Fruit fly (Drosophila melanogaster) whole organism, embryonic: ENCODE results near the gene CG43815.

ENCODE experiments used
- CG10321 ChIP-seq: fragments of 200-800 bp; sonication (Bioruptor generic); IDR thresholded peaks from 2 replicates; pipeline ENCODE4 v1.3.6; 2022; ENCODE audit warnings: missing biosample characterization, missing genetic modification characterization
- CG10366 ChIP-seq: fragments of 200-800 bp; sonication (Bioruptor generic); IDR thresholded peaks from 2 replicates; pipeline ENCODE4 v1.3.6; 2022; ENCODE audit warnings: missing biosample characterization, missing genetic modification characterization
- CG10462 ChIP-seq: fragments of 200-800 bp; sonication (Bioruptor generic); optimal IDR thresholded peaks from 2 replicates; lab custom pipeline; 2016; ENCODE audit warnings: missing biosample characterization, missing genetic modification characterization
- CG10959 ChIP-seq: fragments of 200-800 bp; sonication (Bioruptor generic); IDR thresholded peaks from 2 replicates; pipeline ENCODE4 v1.3.6; 2022; ENCODE audit warnings: missing biosample characterization, missing genetic modification characterization
- CG11085 ChIP-seq: fragments of 200-800 bp; sonication (Bioruptor generic); IDR thresholded peaks from 2 replicates; pipeline ENCODE4 v1.3.6; 2022; ENCODE audit warnings: missing biosample characterization, missing genetic modification characterization
- CG11504 ChIP-seq: fragments of 200-800 bp; sonication (Bioruptor generic); optimal IDR thresholded peaks from 3 replicates; lab custom pipeline; 2019; ENCODE audit warnings: missing biosample characterization, mild to moderate bottlenecking, missing genetic modification characterization, moderate library complexity
- CG11560 ChIP-seq: fragments of 200-800 bp; sonication (Bioruptor generic); IDR thresholded peaks from 3 replicates; pipeline ENCODE4 v1.3.6; 2022; ENCODE audit warnings: missing biosample characterization, missing genetic modification characterization
- CG13296 ChIP-seq: fragments of 200-800 bp; sonication (Bioruptor generic); optimal IDR thresholded peaks from 3 replicates; lab custom pipeline; 2018; ENCODE audit warnings: missing biosample characterization, mild to moderate bottlenecking, missing genetic modification characterization
- CG14050 ChIP-seq: fragments of 200-800 bp; sonication (Bioruptor generic); IDR thresholded peaks from 3 replicates; pipeline ENCODE4 v1.3.6; 2022; ENCODE audit warnings: missing biosample characterization, missing genetic modification characterization
- CG17328 ChIP-seq: fragments of 200-800 bp; sonication (Bioruptor generic); IDR thresholded peaks from 2 replicates; pipeline ENCODE4 v1.3.6; 2022; ENCODE audit warnings: missing biosample characterization, missing genetic modification characterization
- CG1832 ChIP-seq: fragments of 200-800 bp; sonication (Bioruptor generic); optimal IDR thresholded peaks from 2 replicates; lab custom pipeline; 2017; ENCODE audit warnings: missing biosample characterization, mild to moderate bottlenecking, missing genetic modification characterization, inconsistent platforms
- CG2199 ChIP-seq: fragments of 200-800 bp; sonication (Bioruptor generic); IDR thresholded peaks from 3 replicates; pipeline ENCODE4 v1.3.6; 2022; ENCODE audit warnings: missing biosample characterization, missing genetic modification characterization
- CG2202 ChIP-seq: fragments of 200-800 bp; sonication (Bioruptor generic); optimal IDR thresholded peaks from 2 replicates; lab custom pipeline; 2018; ENCODE audit warnings: missing biosample characterization, mild to moderate bottlenecking, missing genetic modification characterization
- CG3995 ChIP-seq: fragments of 200-800 bp; sonication (Bioruptor generic); optimal IDR thresholded peaks from 3 replicates; lab custom pipeline; 2016; ENCODE audit warnings: missing biosample characterization, missing genetic modification characterization
- CG6175 ChIP-seq: fragments of 200-800 bp; sonication (Bioruptor generic); IDR thresholded peaks from 3 replicates; pipeline ENCODE4 v1.3.6; 2022; ENCODE audit warnings: missing biosample characterization, missing genetic modification characterization
- CG6765 ChIP-seq: fragments of 200-800 bp; sonication (Bioruptor generic); optimal IDR thresholded peaks from 3 replicates; lab custom pipeline; 2017; ENCODE audit warnings: missing biosample characterization, mild to moderate bottlenecking, missing genetic modification characterization
- CG6854 ChIP-seq: fragments of 200-800 bp; sonication (Bioruptor generic); optimal IDR thresholded peaks from 3 replicates; lab custom pipeline; 2017; ENCODE audit warnings: missing biosample characterization, mild to moderate bottlenecking, missing genetic modification characterization
- CG7963 ChIP-seq: fragments of 200-800 bp; sonication (Bioruptor generic); IDR thresholded peaks from 3 replicates; pipeline ENCODE4 v1.3.6; 2022; ENCODE audit warnings: missing biosample characterization, missing genetic modification characterization; ENCODE audit not compliant: partially characterized antibody
- CG8359 ChIP-seq: fragments of 200-800 bp; sonication (Bioruptor generic); optimal IDR thresholded peaks from 2 replicates; lab custom pipeline; 2017; ENCODE audit warnings: missing biosample characterization, mild to moderate bottlenecking, missing genetic modification characterization, borderline replicate concordance
- CTCF ChIP-seq: fragments of 200-800 bp; sonication (Bioruptor generic); optimal IDR thresholded peaks from 2 replicates; lab custom pipeline; 2017; ENCODE audit warnings: missing biosample characterization, mild to moderate bottlenecking, missing genetic modification characterization, moderate library complexity
- CrebB ChIP-seq: fragments of 200-800 bp; sonication (Bioruptor generic); optimal IDR thresholded peaks from 3 replicates; lab custom pipeline; 2018; ENCODE audit warnings: missing biosample characterization, mild to moderate bottlenecking, missing genetic modification characterization
- Doc3 ChIP-seq: fragments of 200-800 bp; sonication (Bioruptor generic); IDR thresholded peaks from 3 replicates; pipeline ENCODE4 v1.3.6; 2022; ENCODE audit warnings: missing biosample characterization, missing genetic modification characterization; ENCODE audit not compliant: partially characterized antibody
- HLH4C ChIP-seq: fragments of 200-800 bp; sonication (Bioruptor generic); IDR thresholded peaks from 3 replicates; pipeline ENCODE4 v1.3.6; 2022; ENCODE audit warnings: missing biosample characterization, missing genetic modification characterization; ENCODE audit not compliant: partially characterized antibody
- Lhr ChIP-seq: fragments of 200-800 bp; sonication (Bioruptor generic); optimal IDR thresholded peaks from 3 replicates; lab custom pipeline; 2017; ENCODE audit warnings: mild to moderate bottlenecking, missing biosample characterization, missing genetic modification reagents, missing genetic modification characterization
- NFAT ChIP-seq: fragments of 200-800 bp; sonication (Bioruptor generic); IDR thresholded peaks from 2 replicates; pipeline ENCODE4 v1.3.6; 2022; ENCODE audit warnings: missing biosample characterization, missing genetic modification characterization
- Nf-YC ChIP-seq: fragments of 200-800 bp; optimal IDR thresholded peaks from 3 replicates; lab custom pipeline; 2019; ENCODE audit warnings: missing biosample characterization, mild to moderate bottlenecking, missing genetic modification characterization, moderate library complexity
- Spps ChIP-seq: fragments of 200-800 bp; sonication (Bioruptor generic); optimal IDR thresholded peaks from 2 replicates; lab custom pipeline; 2018; ENCODE audit warnings: missing biosample characterization, mild to moderate bottlenecking, missing genetic modification characterization
- Sry-β ChIP-seq: fragments of 200-800 bp; sonication (Bioruptor generic); optimal IDR thresholded peaks from 2 replicates; lab custom pipeline; 2018; ENCODE audit warnings: missing biosample characterization, mild to moderate bottlenecking, missing genetic modification characterization, moderate library complexity
- Ssrp ChIP-seq: fragments of 200-800 bp; sonication (Bioruptor generic); optimal IDR thresholded peaks from 2 replicates; lab custom pipeline; 2018; ENCODE audit warnings: missing biosample characterization, mild to moderate bottlenecking, missing genetic modification characterization, moderate library complexity
- Vsx1 ChIP-seq: fragments of 200-800 bp; sonication (Bioruptor generic); optimal IDR thresholded peaks from 2 replicates; lab custom pipeline; 2017; ENCODE audit warnings: missing biosample characterization, mild to moderate bottlenecking, missing genetic modification characterization, missing genetic modification reagents
- YL-1 ChIP-seq: fragments of 200-800 bp; sonication (Bioruptor generic); optimal IDR thresholded peaks from 3 replicates; lab custom pipeline; 2017; ENCODE audit warnings: missing biosample characterization, mild to moderate bottlenecking, missing genetic modification characterization
- ab ChIP-seq: fragments of 200-800 bp; sonication (Bioruptor generic); optimal IDR thresholded peaks from 2 replicates; lab custom pipeline; 2016; ENCODE audit warnings: missing biosample characterization, missing genetic modification characterization
- ash1 ChIP-seq: fragments of 200-800 bp; sonication (Bioruptor generic); optimal IDR thresholded peaks from 2 replicates; lab custom pipeline; 2018; ENCODE audit warnings: missing biosample characterization, mild to moderate bottlenecking, missing genetic modification characterization
- eve ChIP-seq, 2 experiments: fragments of >200 bp; optimal IDR thresholded peaks; 2 replicates each; lab custom pipeline; 2017; ENCODE audit warnings: missing biosample characterization in 2 of 2, missing genetic modification characterization in 2 of 2
- h ChIP-seq: fragments of >200 bp; optimal IDR thresholded peaks from 2 replicates; lab custom pipeline; 2017
- hbn ChIP-seq: fragments of 200-800 bp; sonication (Bioruptor generic); IDR thresholded peaks from 2 replicates; pipeline ENCODE4 v1.3.6; 2022; ENCODE audit warnings: missing biosample characterization, missing genetic modification characterization; ENCODE audit not compliant: partially characterized antibody
- hkb ChIP-seq, 2 experiments: fragments of 200-800 bp in 1 of 2; fragments of >200 bp in 1 of 2; sonication (Bioruptor generic) in 1 of 2; IDR thresholded peaks in 1 of 2; optimal IDR thresholded peaks in 1 of 2; 2 replicates each; pipeline versions ENCODE4 v1.3.6 to Lab custom; 2017 to 2022; ENCODE audit warnings: missing biosample characterization in 1 of 2, missing genetic modification characterization in 1 of 2
- kay ChIP-seq: fragments of 200-800 bp; sonication (Bioruptor generic); optimal IDR thresholded peaks from 2 replicates; lab custom pipeline; 2016; ENCODE audit warnings: missing biosample characterization, missing genetic modification characterization
- klu ChIP-seq: fragments of 200-800 bp; sonication (Bioruptor generic); IDR thresholded peaks from 2 replicates; pipeline ENCODE4 v1.3.6; 2022; ENCODE audit warnings: missing biosample characterization, missing genetic modification characterization
- kni ChIP-seq: fragments of 200-800 bp; sonication (Bioruptor generic); optimal IDR thresholded peaks from 3 replicates; lab custom pipeline; 2017; ENCODE audit warnings: mild to moderate bottlenecking, missing biosample characterization, missing genetic modification reagents, missing genetic modification characterization
- luna ChIP-seq: fragments of 200-800 bp; sonication (Bioruptor generic); optimal IDR thresholded peaks from 2 replicates; lab custom pipeline; 2016; ENCODE audit warnings: missing biosample characterization, missing genetic modification characterization
- org-1 ChIP-seq: fragments of 200-800 bp; sonication (Bioruptor generic); optimal IDR thresholded peaks from 2 replicates; lab custom pipeline; 2017; ENCODE audit warnings: missing biosample characterization, missing genetic modification characterization
- prd ChIP-seq, 3 experiments: fragments of >200 bp in 2 of 3; fragments of 200-800 bp in 1 of 3; sonication (Bioruptor generic) in 1 of 3; optimal IDR thresholded peaks in 2 of 3; IDR thresholded peaks in 1 of 3; 2 replicates in 2 of 3; 3 replicates in 1 of 3; pipeline versions ENCODE4 v1.3.6 to Lab custom; 2017 to 2022; ENCODE audit warnings: missing biosample characterization in 1 of 3, missing genetic modification characterization in 1 of 3
- pzg ChIP-seq: fragments of 200-800 bp; sonication (Bioruptor generic); optimal IDR thresholded peaks from 3 replicates; lab custom pipeline; 2018; ENCODE audit warnings: missing biosample characterization, mild to moderate bottlenecking, missing genetic modification characterization, moderate library complexity
- sc ChIP-seq, 3 experiments: fragments of >200 bp in 2 of 3; fragments of 200-800 bp in 1 of 3; sonication (Bioruptor generic) in 1 of 3; optimal IDR thresholded peaks; 2 replicates in 2 of 3; 3 replicates in 1 of 3; lab custom pipeline; 2017; ENCODE audit warnings: mild to moderate bottlenecking in 1 of 3, missing biosample characterization in 1 of 3, missing genetic modification characterization in 1 of 3, missing genetic modification reagents in 1 of 3
- sna ChIP-seq: fragments of 200-800 bp; sonication (Bioruptor generic); IDR thresholded peaks from 2 replicates; pipeline ENCODE4 v1.3.6; 2022; ENCODE audit warnings: missing biosample characterization, missing genetic modification characterization; ENCODE audit not compliant: partially characterized antibody
- tio ChIP-seq: fragments of 200-800 bp; sonication (Bioruptor generic); optimal IDR thresholded peaks from 2 replicates; lab custom pipeline; 2017; ENCODE audit warnings: missing biosample characterization, missing genetic modification characterization, inconsistent platforms
- vfl ChIP-seq: fragments of 200-800 bp; sonication (Bioruptor generic); optimal IDR thresholded peaks from 2 replicates; lab custom pipeline; 2016; ENCODE audit warnings: missing biosample characterization, missing genetic modification characterization
- yki ChIP-seq: fragments of >200 bp; optimal IDR thresholded peaks from 3 replicates; lab custom pipeline; 2018
- zen ChIP-seq: fragments of 200-800 bp; sonication (Bioruptor generic); optimal IDR thresholded peaks from 3 replicates; lab custom pipeline; 2018; ENCODE audit warnings: missing biosample characterization, mild to moderate bottlenecking, missing genetic modification characterization, moderate library complexity
- zfh1 ChIP-seq: fragments of 200-800 bp; sonication (Bioruptor generic); IDR thresholded peaks from 3 replicates; pipeline ENCODE4 v1.3.6; 2022; ENCODE audit warnings: missing biosample characterization, missing genetic modification characterization

CG43815 gene

DNA sequence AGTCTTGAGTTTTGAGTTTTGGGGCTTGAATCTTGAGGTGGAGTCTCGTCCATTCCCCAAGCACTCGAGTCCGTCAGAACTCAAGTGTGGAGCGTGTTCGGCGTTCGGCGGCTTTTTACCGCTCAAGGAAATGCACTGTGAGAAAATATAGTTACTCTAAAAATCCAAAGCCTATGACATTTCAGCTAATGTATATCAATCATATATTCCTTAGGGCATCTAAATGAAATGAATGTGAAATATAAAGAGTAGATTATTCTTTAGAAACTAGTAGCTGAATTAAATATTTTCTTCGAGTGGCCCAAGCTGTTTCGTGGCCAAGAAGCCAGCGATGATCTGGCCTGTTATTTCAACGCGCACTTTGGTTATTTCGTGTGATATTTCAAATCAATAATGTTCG lies 11.3 kb downstream of the CG43815 start (continued):
- no peak for TF ChIP-seq CG11085 (GFP tag; lab: Robert Waterston, UW)
- TF ChIP-seq Vsx1 (GFP tag; lab: Kevin White, UChicago): peak; percentile 18
- TF ChIP-seq CG8359 (GFP tag; lab: Kevin White, UChicago): no peak
- no peak for TF ChIP-seq kni (GFP tag; lab: Kevin White, UChicago)
- TF ChIP-seq Spps (tag; lab: Kevin White, UChicago): peak; percentile 48
- TF ChIP-seq CG6854 (GFP tag; lab: Kevin White, UChicago): no peak
- TF ChIP-seq CG7963 (GFP tag; lab: Robert Waterston, UW): no peak
- TF ChIP-seq hbn (GFP tag; lab: Robert Waterston, UW): no peak
- TF ChIP-seq h: no peak
- no peak for TF ChIP-seq CTCF (GFP tag; lab: Kevin White, UChicago)
- no peak for TF ChIP-seq CG10462 (GFP tag; lab: Kevin White, UChicago)
- peak; percentile 78 for TF ChIP-seq CG17328
- no peak for TF ChIP-seq yki (lab: Kevin White, UChicago)
- TF ChIP-seq klu (GFP tag; lab: Robert Waterston, UW): no peak
- no peak for TF ChIP-seq pzg
- no peak for TF ChIP-seq prd (optimal IDR thresholded peaks at IDR 0.05; lab: Kevin White, UChicago)
- peak; percentile 63; the same call in 2 of the 3 replicates for TF ChIP-seq prd (GFP tag; IDR thresholded peaks at IDR 0.05; lab: Robert Waterston, UW)
- no peak for TF ChIP-seq ab (GFP tag; lab: Kevin White, UChicago)
- peak; percentile 39 for TF ChIP-seq CG2202 (tag; lab: Kevin White, UChicago)
- TF ChIP-seq CG6175 (GFP tag; lab: Robert Waterston, UW): no peak
- no peak for TF ChIP-seq Nf-YC
- TF ChIP-seq CG10959 (GFP tag; lab: Robert Waterston, UW): peak; percentile 46; the same call in 1 of the 2 replicates
- TF ChIP-seq vfl: no peak
- no peak for TF ChIP-seq CG10321 (GFP tag; lab: Robert Waterston, UW)
- TF ChIP-seq NFAT (GFP tag; lab: Robert Waterston, UW): no peak
- TF ChIP-seq CG6765: no peak
- TF ChIP-seq Sry-β (GFP tag; lab: Kevin White, UChicago): no peak
- no peak for TF ChIP-seq eve (GFP tag; optimal IDR thresholded peaks at IDR 0.05; lab: Kevin White, UChicago)
- TF ChIP-seq hkb (optimal IDR thresholded peaks at IDR 0.05; lab: Kevin White, UChicago): no peak
- peak; percentile 56; the same call in 1 of the 2 replicates for TF ChIP-seq hkb (GFP tag; IDR thresholded peaks at IDR 0.05; lab: Robert Waterston, UW)
- TF ChIP-seq Lhr: no peak
- no peak for TF ChIP-seq HLH4C (GFP tag; lab: Robert Waterston, UW)
- peak; percentile 40 for TF ChIP-seq Ssrp
- TF ChIP-seq zfh1 (GFP tag; lab: Robert Waterston, UW): peak; percentile 39; the same call in 1 of the 3 replicates
- no peak for TF ChIP-seq CrebB (tag; lab: Kevin White, UChicago)
- no peak for TF ChIP-seq CG3995
- TF ChIP-seq CG11560: no peak
- TF ChIP-seq YL-1: no peak
- TF ChIP-seq CG10366 (GFP tag; lab: Robert Waterston, UW): peak; percentile 42
- no peak for TF ChIP-seq Doc3 (GFP tag; lab: Robert Waterston, UW)
- TF ChIP-seq CG11504: peak; percentile 38
- TF ChIP-seq tio (GFP tag; lab: Kevin White, UChicago): peak; percentile 7
- no peak for TF ChIP-seq zen
- TF ChIP-seq CG13296 (GFP tag; lab: Kevin White, UChicago): no peak
- peak; percentile 13 for TF ChIP-seq org-1
- TF ChIP-seq CG1832 (GFP tag; lab: Kevin White, UChicago): no peak
- no peak for TF ChIP-seq luna
- no peak for TF ChIP-seq sna
- no peak for TF ChIP-seq sc (optimal IDR thresholded peaks at IDR 0.05; lab: Kevin White, UChicago)
- no peak for TF ChIP-seq sc (GFP tag; optimal IDR thresholded peaks at IDR 0.05; lab: Kevin White, UChicago)
- no peak for TF ChIP-seq ash1 (GFP tag; lab: Kevin White, UChicago)
- TF ChIP-seq kay (GFP tag; lab: Kevin White, UChicago): no peak
- no peak for TF ChIP-seq CG2199 (GFP tag; lab: Robert Waterston, UW)
- no peak for TF ChIP-seq CG14050 (GFP tag; lab: Robert Waterston, UW)
